Worm (Caenorhabditis elegans) whole organism, L4 larva: ENCODE measurements around the gene srd-4.

Experiments
- F37D6.2 ChIP-seq: sonication (generic microtip); optimal IDR thresholded peaks from 2 replicates; lab custom pipeline; 2016; ENCODE audit warnings: mild to moderate bottlenecking, missing genetic modification characterization, missing compliant biosample characterization
- Y105C5A.15 ChIP-seq: fragments of 200-800 bp; sonication (Bioruptor generic); IDR thresholded peaks from 2 replicates; pipeline ENCODE4 v1.3.6; 2022; ENCODE audit warnings: missing genetic modification characterization, missing compliant biosample characterization
- ces-1 ChIP-seq: fragments of 150-350 bp; sonication (generic microtip); optimal IDR thresholded peaks from 4 replicates; lab custom pipeline; 2014; ENCODE audit warnings: missing biosample characterization, missing genetic modification reagents, missing genetic modification characterization
- dpl-1 ChIP-seq: fragments of 150-350 bp; optimal IDR thresholded peaks from 2 replicates; lab custom pipeline; 2014; ENCODE audit warnings: missing biosample characterization, missing genetic modification reagents, missing genetic modification characterization
- lin-39 ChIP-seq: fragments of 150-350 bp; optimal IDR thresholded peaks from 2 replicates; lab custom pipeline; 2014; ENCODE audit warnings: missing biosample characterization, missing genetic modification reagents, missing genetic modification characterization
- lsy-2 ChIP-seq, 2 experiments: fragments of 150-350 bp in 1 of 2; sonication (generic microtip) in 1 of 2; optimal IDR thresholded peaks; 2 replicates each; lab custom pipeline; 2014 to 2017; ENCODE audit warnings: missing biosample characterization in 2 of 2, missing genetic modification characterization in 2 of 2
- nhr-11 ChIP-seq: fragments of 150-350 bp; optimal IDR thresholded peaks from 2 replicates; lab custom pipeline; 2014; ENCODE audit warnings: missing biosample characterization, missing genetic modification characterization
- nhr-237 ChIP-seq: sonication (generic microtip); optimal IDR thresholded peaks from 2 replicates; lab custom pipeline; 2017; ENCODE audit warnings: missing biosample characterization, missing genetic modification characterization
- nhr-28 ChIP-seq: fragments of 150-350 bp; optimal IDR thresholded peaks from 2 replicates; lab custom pipeline; 2014; ENCODE audit warnings: missing biosample characterization, missing genetic modification characterization
- nhr-76 ChIP-seq: fragments of 150-350 bp; optimal IDR thresholded peaks from 2 replicates; lab custom pipeline; 2014; ENCODE audit warnings: missing biosample characterization, missing genetic modification characterization
- sdz-12 ChIP-seq: fragments of 200-800 bp; sonication (Bioruptor generic); optimal IDR thresholded peaks from 2 replicates; lab custom pipeline; 2018; ENCODE audit warnings: mild to moderate bottlenecking, missing genetic modification characterization, missing compliant biosample characterization
- snpc-4 ChIP-seq: fragments of 150-350 bp; optimal IDR thresholded peaks from 2 replicates; lab custom pipeline; 2014; ENCODE audit warnings: missing biosample characterization, missing genetic modification characterization
- unc-62 ChIP-seq, 3 experiments: fragments of 150-350 bp in 1 of 3; sonication (generic microtip); optimal IDR thresholded peaks in 2 of 3; peaks in 1 of 3; 1 replicate in 1 of 3; 2 replicates in 2 of 3; lab custom pipeline; 2014 to 2017; ENCODE audit warnings: missing biosample characterization in 3 of 3, missing genetic modification characterization in 3 of 3, missing genetic modification reagents in 3 of 3, missing genotype in 1 of 3

- TF ChIP-seq sdz-12 (GFP tag; lab: Kevin White, UChicago) (no peak), nhr-76 (no peak), lin-39 (no peak), Y105C5A.15 (GFP tag; lab: Robert Waterston, UW) (no peak), nhr-28 (tag; lab: Kevin White, UChicago) (peak; percentile 3), unc-62 (GFP tag; optimal IDR thresholded peaks at IDR 0.05 in 1 of 2; lab: Kevin White, UChicago) (no peak), unc-62 (tag; optimal IDR thresholded peaks at IDR 0.05; lab: Kevin White, UChicago) (no peak), lsy-2 (tag; optimal IDR thresholded peaks at IDR 0.05; lab: Kevin White, UChicago) (peak; percentile 64 to 97), nhr-11 (peak; percentile 2), F37D6.2 (tag; lab: Kevin White, UChicago) (no peak), ces-1 (GFP tag; lab: Kevin White, UChicago) (no peak), dpl-1 (peak; percentile 71), snpc-4 (tag; lab: Kevin White, UChicago) (no peak), nhr-237 (tag; lab: Kevin White, UChicago) (no peak)
These were observed 6.3 kb downstream of the srd-4 start, which contains the start of gene dpy-30 for ce11 chrV:12190943-12191569.
